Worm (Caenorhabditis elegans) whole organism, early embryonic: ENCODE results near the gene mrps-16.

Experiments
- ama-1 ChIP-seq: fragments of 150-350 bp; optimal IDR thresholded peaks from 2 replicates; lab custom pipeline; 2014
- tbx-11 ChIP-seq: fragments of 200-800 bp; sonication (Bioruptor generic); IDR thresholded peaks from 2 replicates; pipeline ENCODE4 v1.3.6; 2022; ENCODE audit warnings: missing genetic modification characterization, missing compliant biosample characterization

DNA sequence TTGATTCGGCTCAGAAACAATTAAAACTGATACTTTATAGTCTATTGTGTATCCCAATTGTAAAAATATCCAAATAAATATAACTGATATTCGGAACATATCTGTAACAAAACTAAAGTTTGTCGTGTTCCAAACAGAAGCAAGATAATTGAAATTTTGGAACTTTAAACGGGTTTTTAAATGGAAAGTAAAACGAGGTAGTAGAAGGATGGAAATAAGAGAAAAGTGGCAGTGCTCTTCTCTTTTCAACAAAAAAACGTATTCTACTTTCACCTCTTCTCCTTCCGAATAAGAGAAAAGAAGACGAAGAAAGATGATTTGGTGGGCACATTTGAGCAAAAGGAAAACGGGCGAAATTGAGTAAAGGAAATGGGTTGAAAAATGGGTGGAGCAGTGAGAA is 27.7 kb upstream of the mrps-16 start, which contains the start of gene nmr-1:
- TF ChIP-seq ama-1 (lab: Kevin White, UChicago): no peak
- no peak for TF ChIP-seq tbx-11 (GFP tag; lab: Robert Waterston, UW)
